Fruit fly (Drosophila melanogaster): ENCODE measurements around the gene CG13692.
A peak's percentile ranks its signal among the peaks of the same experiment; 100 is the strongest.

CG13692 gene

DNA sequence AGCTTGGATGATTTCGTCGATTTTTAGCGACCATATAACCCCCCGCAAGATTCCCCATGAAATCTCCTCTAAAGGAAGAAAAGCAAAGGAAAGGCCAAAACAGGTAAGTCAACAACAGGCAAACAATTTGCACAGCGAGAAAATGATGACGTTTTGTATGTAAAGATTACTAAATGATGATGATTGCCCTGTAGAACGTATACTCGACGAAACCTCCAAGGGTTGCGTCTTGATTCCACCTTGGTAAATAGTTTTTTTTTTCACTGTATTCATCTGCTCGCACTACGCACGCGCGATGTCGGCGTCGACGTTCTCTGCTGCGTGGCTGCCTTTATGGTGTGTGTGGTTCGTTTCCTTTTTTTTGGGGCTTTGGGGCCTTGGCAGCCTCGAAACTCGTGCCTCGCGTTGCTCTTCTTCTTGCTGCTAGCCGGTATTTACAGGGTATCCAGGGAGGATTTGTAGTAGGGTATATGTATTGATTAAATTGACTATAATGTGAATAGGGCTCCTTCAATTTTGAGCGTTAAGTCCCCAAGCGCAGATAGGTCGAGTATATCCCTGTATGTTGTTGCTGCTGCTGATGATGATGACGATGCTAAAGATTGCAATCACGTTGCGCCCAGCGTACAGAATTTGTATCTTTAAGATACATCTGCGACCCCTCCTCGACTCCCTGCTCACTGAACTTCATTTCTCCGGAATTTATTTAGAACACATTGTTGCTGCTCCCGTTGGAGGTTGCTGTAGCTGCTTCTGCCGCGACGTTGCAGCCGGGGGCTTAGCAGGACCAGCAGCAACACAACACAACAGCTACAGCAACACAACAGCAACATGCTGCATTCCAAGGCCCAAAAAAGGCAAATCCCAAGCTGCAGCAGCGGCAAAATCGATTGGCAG lies 6.0 kb downstream of the CG13692 start (continued):
- TF ChIP-seq Drgx (GFP tag; IDR thresholded peaks at IDR 0.05) (peak; percentile 93), dpn (GFP tag; optimal IDR thresholded peaks at IDR 0.05) (no peak), ap (GFP tag; IDR thresholded peaks at IDR 0.05) (no peak), CG11695 (GFP tag; IDR thresholded peaks at IDR 0.05) (no peak), CG3407 (GFP tag; optimal IDR thresholded peaks at IDR 0.05) (no peak), Ssrp (tag; optimal IDR thresholded peaks at IDR 0.05) (no peak), CG15269 (tag; optimal IDR thresholded peaks at IDR 0.05) (no peak), Rfx (GFP tag; IDR thresholded peaks at IDR 0.05) (no peak), fd64A (GFP tag; optimal IDR thresholded peaks at IDR 0.05) (no peak), CG11723 (GFP tag; optimal IDR thresholded peaks at IDR 0.05) (no peak), Ptx1 (GFP tag; IDR thresholded peaks at IDR 0.05) (0 out of 2 replicates have a peak, but pooled peaks have one; percentile 24), Nf-YB (GFP tag; optimal IDR thresholded peaks at IDR 0.05) (no peak), CG13123 (GFP tag; optimal IDR thresholded peaks at IDR 0.05) (no peak), CG30020 (tag; optimal IDR thresholded peaks at IDR 0.05) (no peak), ash1 (GFP tag; optimal IDR thresholded peaks at IDR 0.05) (no peak), oc (tag; optimal IDR thresholded peaks at IDR 0.05) (no peak), Chrac-16 (GFP tag; optimal IDR thresholded peaks at IDR 0.05) (peak; percentile 22), maf-S (GFP tag; optimal IDR thresholded peaks at IDR 0.05) (no peak), jigr1 (GFP tag; IDR thresholded peaks at IDR 0.05) (no peak), CG11247 (GFP tag; IDR thresholded peaks at IDR 0.05) (no peak; the same call in 1 of the 2 replicates), HmgD (GFP tag; optimal IDR thresholded peaks at IDR 0.05) (no peak), Xbp1 (GFP tag; optimal IDR thresholded peaks at IDR 0.05) (peak; percentile 27), CG3726 (GFP tag; IDR thresholded peaks at IDR 0.05) (no peak), emc (GFP tag; optimal IDR thresholded peaks at IDR 0.05) (no peak), B-H2 (GFP tag; optimal IDR thresholded peaks at IDR 0.05) (no peak), CG14667 (GFP tag; IDR thresholded peaks at IDR 0.05) (no peak), CkIIα-i1 (GFP tag; IDR thresholded peaks at IDR 0.05) (no peak), Poxn (GFP tag; IDR thresholded peaks at IDR 0.05) (no peak), cato (GFP tag; optimal IDR thresholded peaks at IDR 0.05; ENCODE audit: borderline replicate concordance) (no peak), sisA (GFP tag; IDR thresholded peaks at IDR 0.05) (peak; percentile 35), CG3838 (GFP tag; optimal IDR thresholded peaks at IDR 0.05) (no peak), trh (GFP tag; optimal IDR thresholded peaks at IDR 0.05) (no peak), CG10565 (GFP tag; optimal IDR thresholded peaks at IDR 0.05) (no peak), ro (GFP tag; IDR thresholded peaks at IDR 0.05) (no peak), row (GFP tag; IDR thresholded peaks at IDR 0.05) (peak; percentile 55; the same call in 2 of the 3 replicates), gce (GFP tag; IDR thresholded peaks at IDR 0.05) (no peak), Rx (GFP tag; IDR thresholded peaks at IDR 0.05) (0 out of 2 replicates have a peak, but pooled peaks have one; percentile 10), CG11504 (tag; optimal IDR thresholded peaks at IDR 0.05) (no peak), MTF-1 (GFP tag; optimal IDR thresholded peaks at IDR 0.05; ENCODE audit: borderline replicate concordance) (no peak), CG7839 (tag; optimal IDR thresholded peaks at IDR 0.05) (no peak), cad (GFP tag; optimal IDR thresholded peaks at IDR 0.05) (no peak), Dll (GFP tag; IDR thresholded peaks at IDR 0.05; ENCODE audit: partially characterized antibody) (no peak), Hsf (GFP tag; optimal IDR thresholded peaks at IDR 0.05) (peak; percentile 13), Dip3 (GFP tag; optimal IDR thresholded peaks at IDR 0.05) (no peak), NK7.1 (GFP tag; optimal IDR thresholded peaks at IDR 0.05) (no peak), h (optimal IDR thresholded peaks at IDR 0.05) (no peak), CG2199 (GFP tag; IDR thresholded peaks at IDR 0.05) (no peak), vvl (GFP tag; IDR thresholded peaks at IDR 0.05) (peak; percentile 35; the same call in 1 of the 2 replicates), Ets97D (GFP tag; optimal IDR thresholded peaks at IDR 0.05) (no peak), CG15011 (GFP tag; optimal IDR thresholded peaks at IDR 0.05) (no peak), CG8765 (GFP tag; IDR thresholded peaks at IDR 0.05) (no peak)

Data from whole organism, embryonic.